Fruit fly (Drosophila melanogaster) whole organism, prepupa: ENCODE results near the gene Pbgs.
A peak's percentile ranks its signal among the peaks of the same experiment; 100 is the strongest.

ENCODE experiments used
- Blimp-1 ChIP-seq: fragments of 200-800 bp; sonication (Bioruptor generic); optimal IDR thresholded peaks from 3 replicates; lab custom pipeline; 2017; ENCODE audit warnings: missing biosample characterization, missing genetic modification characterization, mild to moderate bottlenecking, moderate library complexity, missing genetic modification reagents
- CG10631 ChIP-seq: fragments of 200-800 bp; sonication (Bioruptor generic); optimal IDR thresholded peaks from 2 replicates; lab custom pipeline; 2016; ENCODE audit warnings: missing biosample characterization, missing genetic modification characterization
- CG11294 ChIP-seq: fragments of 200-800 bp; sonication (Bioruptor generic); IDR thresholded peaks from 2 replicates; pipeline ENCODE4 v1.3.6; 2022; ENCODE audit warnings: missing biosample characterization, missing genetic modification characterization
- CG11762 ChIP-seq: fragments of 200-800 bp; sonication (Bioruptor generic); optimal IDR thresholded peaks from 3 replicates; lab custom pipeline; 2016; ENCODE audit warnings: missing biosample characterization, missing genetic modification characterization; ENCODE audit not compliant: insufficient read depth
- CG15336 ChIP-seq: fragments of 200-800 bp; sonication (Bioruptor generic); IDR thresholded peaks from 2 replicates; pipeline ENCODE4 v1.3.6; 2022; ENCODE audit warnings: missing biosample characterization, missing genetic modification characterization
- CG16779 ChIP-seq: fragments of 200-800 bp; sonication (Bioruptor generic); optimal IDR thresholded peaks from 3 replicates; lab custom pipeline; 2017; ENCODE audit warnings: missing biosample characterization, mild to moderate bottlenecking, missing genetic modification characterization
- CG31627 ChIP-seq: fragments of 200-800 bp; sonication (Bioruptor generic); optimal IDR thresholded peaks from 3 replicates; lab custom pipeline; 2016; ENCODE audit warnings: missing biosample characterization, missing genetic modification characterization
- CG32006 ChIP-seq: fragments of 200-800 bp; sonication (Bioruptor generic); optimal IDR thresholded peaks from 3 replicates; lab custom pipeline; 2017; ENCODE audit warnings: missing biosample characterization, mild to moderate bottlenecking, missing genetic modification characterization
- CG34406 ChIP-seq: fragments of 200-800 bp; sonication (Bioruptor generic); optimal IDR thresholded peaks from 3 replicates; lab custom pipeline; 2016; ENCODE audit warnings: missing biosample characterization, missing genetic modification characterization
- CG3919 ChIP-seq: fragments of 200-800 bp; sonication (Bioruptor generic); optimal IDR thresholded peaks from 3 replicates; lab custom pipeline; 2016; ENCODE audit warnings: missing biosample characterization, missing genetic modification characterization
- CG4318 ChIP-seq: fragments of 200-800 bp; sonication (Bioruptor generic); optimal IDR thresholded peaks from 3 replicates; lab custom pipeline; 2017; ENCODE audit warnings: missing biosample characterization, mild to moderate bottlenecking, missing genetic modification characterization
- CG6276 ChIP-seq: fragments of 200-800 bp; sonication (Bioruptor generic); optimal IDR thresholded peaks from 2 replicates; lab custom pipeline; 2017; ENCODE audit warnings: missing biosample characterization, mild to moderate bottlenecking, missing genetic modification characterization
- CG6792 ChIP-seq: fragments of 200-800 bp; sonication (Bioruptor generic); optimal IDR thresholded peaks from 3 replicates; lab custom pipeline; 2016; ENCODE audit warnings: missing biosample characterization, missing genetic modification characterization
- CG6808 ChIP-seq: fragments of 200-800 bp; sonication (Bioruptor generic); optimal IDR thresholded peaks from 3 replicates; lab custom pipeline; 2017; ENCODE audit warnings: missing biosample characterization, missing genetic modification characterization, mild to moderate bottlenecking, moderate library complexity, missing genetic modification reagents
- CG7368 ChIP-seq: fragments of 200-800 bp; sonication (Bioruptor generic); optimal IDR thresholded peaks from 3 replicates; lab custom pipeline; 2016; ENCODE audit warnings: missing biosample characterization, missing genetic modification characterization
- CG8119 ChIP-seq: fragments of 200-800 bp; sonication (Bioruptor generic); IDR thresholded peaks from 3 replicates; pipeline ENCODE4 v1.3.6; 2022; ENCODE audit warnings: missing biosample characterization, missing genetic modification characterization
- CG8319 ChIP-seq: fragments of 200-800 bp; sonication (Bioruptor generic); optimal IDR thresholded peaks from 3 replicates; lab custom pipeline; 2016; ENCODE audit warnings: missing biosample characterization, missing genetic modification characterization
- CG8632 ChIP-seq: fragments of 200-800 bp; sonication (Bioruptor generic); optimal IDR thresholded peaks from 3 replicates; lab custom pipeline; 2016; ENCODE audit warnings: missing biosample characterization, missing genetic modification characterization
- CG9139 ChIP-seq: fragments of 200-800 bp; sonication (Bioruptor generic); optimal IDR thresholded peaks from 3 replicates; lab custom pipeline; 2017; ENCODE audit warnings: missing biosample characterization, mild to moderate bottlenecking, missing genetic modification characterization
- Eip75B ChIP-seq: fragments of 200-800 bp; sonication (Bioruptor generic); optimal IDR thresholded peaks from 3 replicates; lab custom pipeline; 2016; ENCODE audit warnings: missing biosample characterization, missing genetic modification characterization
- Eip93F ChIP-seq: fragments of 200-800 bp; sonication (Bioruptor generic); optimal IDR thresholded peaks from 2 replicates; lab custom pipeline; 2016; ENCODE audit warnings: missing biosample characterization, mild to moderate bottlenecking, missing genetic modification characterization
- Ets96B ChIP-seq: fragments of 200-800 bp; optimal IDR thresholded peaks from 2 replicates; lab custom pipeline; 2019; ENCODE audit warnings: missing biosample characterization, mild to moderate bottlenecking, missing genetic modification characterization, moderate library complexity
- Gug ChIP-seq: fragments of 200-800 bp; sonication (Bioruptor generic); IDR thresholded peaks from 2 replicates; pipeline ENCODE4 v1.3.6; 2022; ENCODE audit warnings: missing biosample characterization, missing genetic modification characterization
- Hr4 ChIP-seq: fragments of 200-800 bp; sonication (Bioruptor generic); optimal IDR thresholded peaks from 3 replicates; lab custom pipeline; 2016; ENCODE audit warnings: missing biosample characterization, missing genetic modification characterization
- Met ChIP-seq: fragments of 200-800 bp; sonication (Bioruptor generic); optimal IDR thresholded peaks from 3 replicates; lab custom pipeline; 2016; ENCODE audit warnings: missing biosample characterization, missing genetic modification characterization
- Smox ChIP-seq: fragments of 200-800 bp; sonication (Bioruptor generic); optimal IDR thresholded peaks from 3 replicates; lab custom pipeline; 2016; ENCODE audit warnings: missing biosample characterization, missing genetic modification characterization
- Sox102F ChIP-seq: fragments of 200-800 bp; sonication (Bioruptor generic); optimal IDR thresholded peaks from 2 replicates; lab custom pipeline; 2016; ENCODE audit warnings: missing biosample characterization, mild to moderate bottlenecking, missing genetic modification characterization
- Sox14 ChIP-seq: fragments of 200-800 bp; sonication (Bioruptor generic); optimal IDR thresholded peaks from 3 replicates; lab custom pipeline; 2016; ENCODE audit warnings: missing biosample characterization, missing genetic modification characterization
- Sox15 ChIP-seq: fragments of 200-800 bp; sonication (Bioruptor generic); optimal IDR thresholded peaks from 3 replicates; lab custom pipeline; 2016; ENCODE audit warnings: missing biosample characterization, missing genetic modification characterization
- achi ChIP-seq: fragments of 200-800 bp; sonication (Bioruptor generic); optimal IDR thresholded peaks from 3 replicates; lab custom pipeline; 2016; ENCODE audit warnings: missing biosample characterization, missing genetic modification characterization
- acj6 ChIP-seq: fragments of 200-800 bp; sonication (Bioruptor generic); optimal IDR thresholded peaks from 3 replicates; lab custom pipeline; 2016; ENCODE audit warnings: missing biosample characterization, missing genetic modification characterization
- cyc ChIP-seq: fragments of 200-800 bp; sonication (Bioruptor generic); optimal IDR thresholded peaks from 3 replicates; lab custom pipeline; 2016; ENCODE audit warnings: missing biosample characterization, missing genetic modification characterization
- dac ChIP-seq: fragments of 200-800 bp; sonication (Bioruptor generic); optimal IDR thresholded peaks from 2 replicates; lab custom pipeline; 2017; ENCODE audit warnings: missing biosample characterization, mild to moderate bottlenecking, missing genetic modification characterization
- eg ChIP-seq: fragments of 200-800 bp; sonication (Bioruptor generic); IDR thresholded peaks from 3 replicates; pipeline ENCODE4 v1.3.6; 2022; ENCODE audit warnings: missing biosample characterization, missing genetic modification characterization
- esn ChIP-seq: fragments of 200-800 bp; sonication (Bioruptor generic); optimal IDR thresholded peaks from 2 replicates; lab custom pipeline; 2016; ENCODE audit warnings: missing biosample characterization, mild to moderate bottlenecking, missing genetic modification characterization, moderate library complexity
- fd59A ChIP-seq: fragments of 200-800 bp; sonication (Bioruptor generic); optimal IDR thresholded peaks from 2 replicates; lab custom pipeline; 2017; ENCODE audit warnings: missing biosample characterization, mild to moderate bottlenecking, missing genetic modification characterization, missing genetic modification reagents
- fkh ChIP-seq: fragments of 200-800 bp; sonication (Bioruptor generic); optimal IDR thresholded peaks from 3 replicates; lab custom pipeline; 2017; ENCODE audit warnings: missing biosample characterization, mild to moderate bottlenecking, missing genetic modification characterization, moderate library complexity
- lz ChIP-seq: fragments of 200-800 bp; sonication (Bioruptor generic); optimal IDR thresholded peaks from 3 replicates; lab custom pipeline; 2016; ENCODE audit warnings: missing biosample characterization, missing genetic modification characterization
- net ChIP-seq: fragments of 200-800 bp; sonication (Bioruptor generic); optimal IDR thresholded peaks from 3 replicates; lab custom pipeline; 2016; ENCODE audit warnings: missing biosample characterization, missing genetic modification characterization
- pdm3 ChIP-seq: fragments of 200-800 bp; sonication (Bioruptor generic); optimal IDR thresholded peaks from 3 replicates; lab custom pipeline; 2016; ENCODE audit warnings: missing biosample characterization, missing genetic modification characterization
- salr ChIP-seq, 2 experiments: fragments of 200-800 bp; sonication (Bioruptor generic); optimal IDR thresholded peaks; 3 replicates each; lab custom pipeline; 2016 to 2018; ENCODE audit warnings: missing biosample characterization in 2 of 2, missing genetic modification characterization in 2 of 2, mild to moderate bottlenecking in 1 of 2
- spab ChIP-seq: fragments of 200-800 bp; sonication (Bioruptor generic); optimal IDR thresholded peaks from 2 replicates; lab custom pipeline; 2017; ENCODE audit warnings: missing biosample characterization, mild to moderate bottlenecking, missing genetic modification characterization, missing genetic modification reagents
- ss ChIP-seq, 2 experiments: fragments of 200-800 bp; sonication (Bioruptor generic); optimal IDR thresholded peaks; 2 replicates in 1 of 2; 3 replicates in 1 of 2; lab custom pipeline; 2017 to 2018; ENCODE audit warnings: mild to moderate bottlenecking in 2 of 2, missing biosample characterization in 2 of 2, missing genetic modification characterization in 2 of 2, moderate library complexity in 1 of 2
- svp ChIP-seq: fragments of 200-800 bp; sonication (Bioruptor generic); peaks from one replicate; lab custom pipeline; 2016; ENCODE audit warnings: missing biosample characterization, missing genetic modification characterization
- topi ChIP-seq: fragments of 200-800 bp; sonication (Bioruptor generic); optimal IDR thresholded peaks from 3 replicates; lab custom pipeline; 2016; ENCODE audit warnings: missing biosample characterization, missing genetic modification characterization
- vri ChIP-seq: fragments of 200-800 bp; sonication (Bioruptor generic); optimal IDR thresholded peaks from 3 replicates; lab custom pipeline; 2016; ENCODE audit warnings: missing biosample characterization, mild to moderate bottlenecking, missing genetic modification characterization

Gene Pbgs

dm6 chr3L:12267332-12267914 lies 3.7 kb downstream of the Pbgs start, which contains the start of gene CG32100:
CG32100 (plus strand) TSS chr3L:12267528.
- TF ChIP-seq svp (peak; percentile 75), topi (GFP tag; lab: Kevin White, UChicago) (no peak)

dm6 chr3L:12266343-12267287 lies 4.5 kb downstream of the Pbgs start, which contains the start of gene app:
app (minus strand) TSS chr3L:12266841.
- peak; percentile 84 for TF ChIP-seq CG8319 (GFP tag; lab: Kevin White, UChicago)
- peak; percentile 92 for TF ChIP-seq CG31627 (GFP tag; lab: Kevin White, UChicago)
- TF ChIP-seq ss (GFP tag; optimal IDR thresholded peaks at IDR 0.05; lab: Kevin White, UChicago) = peak; percentile 76 to 91
- peak; percentile 92 for TF ChIP-seq CG8119 (GFP tag; lab: Robert Waterston, UW)
- TF ChIP-seq CG3919 (GFP tag; lab: Kevin White, UChicago) = peak; percentile 91
- TF ChIP-seq Blimp-1 (GFP tag; lab: Kevin White, UChicago) = peak; percentile 87
- TF ChIP-seq Eip93F (GFP tag; lab: Kevin White, UChicago) = peak; percentile 88
- peak; percentile 91 for TF ChIP-seq Ets96B (tag; lab: Kevin White, UChicago)
- TF ChIP-seq svp = peak; percentile 96
- TF ChIP-seq acj6 (GFP tag; lab: Kevin White, UChicago) = peak; percentile 90
- peak; percentile 90 for TF ChIP-seq Gug (GFP tag; lab: Robert Waterston, UW)
- TF ChIP-seq achi = peak; percentile 90
- peak; percentile 89 for TF ChIP-seq esn
- TF ChIP-seq Sox15 (GFP tag; lab: Kevin White, UChicago) = peak; percentile 91
- TF ChIP-seq spab (GFP tag; lab: Kevin White, UChicago) = peak; percentile 84
- TF ChIP-seq pdm3 (GFP tag; lab: Kevin White, UChicago) = peak; percentile 92
- peak; percentile 81 for TF ChIP-seq CG6808 (GFP tag; lab: Kevin White, UChicago)
- TF ChIP-seq CG32006 (GFP tag; lab: Kevin White, UChicago) = peak; percentile 93
- TF ChIP-seq CG8632 (GFP tag; lab: Kevin White, UChicago) = peak; percentile 91
- TF ChIP-seq CG34406 (GFP tag; lab: Kevin White, UChicago) = peak; percentile 92
- TF ChIP-seq CG9139 (GFP tag; lab: Kevin White, UChicago) = peak; percentile 71
- peak; percentile 88 for TF ChIP-seq fd59A
- TF ChIP-seq CG16779 (tag; lab: Kevin White, UChicago) = peak; percentile 87
- peak; percentile 91 for TF ChIP-seq CG6276
- peak; percentile 90 for TF ChIP-seq Met (GFP tag; lab: Kevin White, UChicago)
- TF ChIP-seq lz (GFP tag; lab: Kevin White, UChicago) = peak; percentile 94
- TF ChIP-seq dac (GFP tag; lab: Kevin White, UChicago) = peak; percentile 82
- TF ChIP-seq Sox102F (GFP tag; lab: Kevin White, UChicago) = peak; percentile 90
- peak; percentile 62 to 94 for TF ChIP-seq salr (GFP tag; optimal IDR thresholded peaks at IDR 0.05; lab: Kevin White, UChicago)
- peak; percentile 92 for TF ChIP-seq CG6792
- TF ChIP-seq CG11762 (GFP tag; lab: Kevin White, UChicago) = peak; percentile 86
- peak; percentile 15 for TF ChIP-seq fkh (GFP tag; lab: Kevin White, UChicago)
- TF ChIP-seq cyc (GFP tag; lab: Kevin White, UChicago) = peak; percentile 89
- TF ChIP-seq CG15336 = peak; percentile 94
- peak; percentile 84 for TF ChIP-seq net (GFP tag; lab: Kevin White, UChicago)
- peak; percentile 85 for TF ChIP-seq CG4318
- TF ChIP-seq Hr4 (GFP tag; lab: Kevin White, UChicago) = peak; percentile 91
- TF ChIP-seq CG7368 (GFP tag; lab: Kevin White, UChicago) = peak; percentile 87
- TF ChIP-seq Sox14 (GFP tag; lab: Kevin White, UChicago) = peak; percentile 93
- peak; percentile 97 for TF ChIP-seq eg (GFP tag; lab: Robert Waterston, UW)
- TF ChIP-seq vri (GFP tag; lab: Kevin White, UChicago) = peak; percentile 64
- TF ChIP-seq CG10631 = peak; percentile 90
- TF ChIP-seq Smox (GFP tag; lab: Kevin White, UChicago) = peak; percentile 88
- TF ChIP-seq CG11294 (GFP tag; lab: Robert Waterston, UW) = peak; percentile 91
- TF ChIP-seq Eip75B (GFP tag; lab: Kevin White, UChicago) = peak; percentile 80
